Worm (Caenorhabditis elegans): ENCODE measurements around the gene W09C2.10.

W09C2.10 gene

ce11 chrIV:9588784-9589457, 36.0 kb downstream of the W09C2.10 start, which contains the start of gene trcs-1:
TSS of gene trcs-1 (minus strand) at chrIV:9588834.
- TF ChIP-seq nhr-90 (tag; optimal IDR thresholded peaks at IDR 0.05; ENCODE audit: poor library complexity) (no peak), pax-3 (tag; optimal IDR thresholded peaks at IDR 0.05) (no peak), skn-1 (tag; optimal IDR thresholded peaks at IDR 0.05) (no peak), fkh-10 (GFP tag; optimal IDR thresholded peaks at IDR 0.05) (no peak), ama-1 (optimal IDR thresholded peaks at IDR 0.05) (no peak), vab-15 (tag; optimal IDR thresholded peaks at IDR 0.05) (no peak), nhr-11 (tag; optimal IDR thresholded peaks at IDR 0.05) (no peak), isw-1 (GFP tag; IDR thresholded peaks at IDR 0.05) (no peak), efl-1 (optimal IDR thresholded peaks at IDR 0.05) (no peak), efl-1 (GFP tag; optimal IDR thresholded peaks at IDR 0.05 in 1 of 2) (no peak), lin-39 (tag; optimal IDR thresholded peaks at IDR 0.05) (no peak), nhr-85 (tag) (no peak), nhr-47 (tag; optimal IDR thresholded peaks at IDR 0.05) (no peak), egl-27 (tag; optimal IDR thresholded peaks at IDR 0.05) (no peak), ztf-4 (tag; optimal IDR thresholded peaks at IDR 0.05) (no peak)

- no peak for TF ChIP-seq sup-37 (GFP tag; optimal IDR thresholded peaks at IDR 0.05)
- TF ChIP-seq egl-27 (tag; optimal IDR thresholded peaks at IDR 0.05), result no peak
- TF ChIP-seq hpl-2 (GFP tag; optimal IDR thresholded peaks at IDR 0.05), result no peak
- TF ChIP-seq C16A3.4 (tag; optimal IDR thresholded peaks at IDR 0.05), result no peak
Measured at ce11 chrIV:9584352-9584751, 40.5 kb downstream of the W09C2.10 start.

ce11 chrIV:9580021-9580420, 44.9 kb downstream of the W09C2.10 start, which contains the start of gene npr-2:
TSS of gene npr-2 (minus strand) at chrIV:9580121.
- TF ChIP-seq fkh-8 (tag; optimal IDR thresholded peaks at IDR 0.05) (no peak), grh-1 (GFP tag; IDR thresholded peaks at IDR 0.05) (no peak), mab-9 (GFP tag; IDR thresholded peaks at IDR 0.05) (no peak), nhr-84 (tag; optimal IDR thresholded peaks at IDR 0.05) (no peak), sox-4 (tag; optimal IDR thresholded peaks at IDR 0.05) (no peak), C04F5.9 (tag; optimal IDR thresholded peaks at IDR 0.05) (no peak), lsy-2 (tag; optimal IDR thresholded peaks at IDR 0.05) (no peak), nhr-237 (tag; optimal IDR thresholded peaks at IDR 0.05) (no peak), nhr-12 (tag; optimal IDR thresholded peaks at IDR 0.05) (no peak), lin-39 (tag; optimal IDR thresholded peaks at IDR 0.05) (no peak), Y116A8C.19 (tag; optimal IDR thresholded peaks at IDR 0.05; ENCODE audit: borderline replicate concordance) (no peak), zip-4 (GFP tag; optimal IDR thresholded peaks at IDR 0.05) (no peak), dpl-1 (GFP tag; optimal IDR thresholded peaks at IDR 0.05) (no peak), efl-3 (GFP tag; optimal IDR thresholded peaks at IDR 0.05) (no peak), pax-3 (tag; optimal IDR thresholded peaks at IDR 0.05) (no peak), egl-27 (tag; optimal IDR thresholded peaks at IDR 0.05) (no peak), tbx-2 (tag; optimal IDR thresholded peaks at IDR 0.05) (no peak)

Measured in whole organism, L1 larva.